Worm (Caenorhabditis elegans) whole organism, early embryonic: ENCODE data around the gene tbc-6.

ENCODE experiments used
- F13C5.2 ChIP-seq: sonication (generic microtip); optimal IDR thresholded peaks from 2 replicates; lab custom pipeline; 2017; ENCODE audit warnings: mild to moderate bottlenecking, missing genetic modification characterization, inconsistent platforms, missing compliant biosample characterization
- aly-1 ChIP-seq: sonication (generic microtip); optimal IDR thresholded peaks from 2 replicates; lab custom pipeline; 2016; ENCODE audit warnings: missing genetic modification characterization, missing compliant biosample characterization
- ama-1 ChIP-seq: fragments of 150-350 bp; optimal IDR thresholded peaks from 2 replicates; lab custom pipeline; 2014
- ceh-13 ChIP-seq: fragments of 200-800 bp; sonication (Bioruptor generic); optimal IDR thresholded peaks from 2 replicates; lab custom pipeline; 2018; ENCODE audit warnings: mild to moderate bottlenecking, missing genetic modification characterization, missing compliant biosample characterization
- ets-7 ChIP-seq: sonication (generic microtip); optimal IDR thresholded peaks from 2 replicates; lab custom pipeline; 2016; ENCODE audit warnings: missing genotype, missing genetic modification characterization, missing compliant biosample characterization
- flt-1 ChIP-seq: fragments of 200-800 bp; sonication (Bioruptor generic); IDR thresholded peaks from 2 replicates; pipeline ENCODE4 v1.3.6; 2022; ENCODE audit warnings: missing genetic modification characterization, missing compliant biosample characterization
- hmbx-1 ChIP-seq: sonication (generic microtip); optimal IDR thresholded peaks from 2 replicates; lab custom pipeline; 2016; ENCODE audit warnings: mild to moderate bottlenecking, missing genetic modification characterization, missing compliant biosample characterization
- hmg-4 ChIP-seq: fragments of 200-800 bp; sonication (Bioruptor generic); optimal IDR thresholded peaks from 2 replicates; lab custom pipeline; 2018; ENCODE audit warnings: mild to moderate bottlenecking, missing genetic modification characterization, missing compliant biosample characterization
- hnd-1 ChIP-seq: sonication (generic microtip); optimal IDR thresholded peaks from 2 replicates; lab custom pipeline; 2016; ENCODE audit warnings: missing genetic modification characterization, missing compliant biosample characterization
- pes-1 ChIP-seq: fragments of 200-800 bp; sonication (Bioruptor generic); IDR thresholded peaks from 2 replicates; pipeline ENCODE4 v1.3.6; 2022; ENCODE audit warnings: missing genetic modification reagents, missing genetic modification characterization, missing compliant biosample characterization
- sea-1 ChIP-seq: fragments of 200-800 bp; sonication (Bioruptor generic); conservative IDR thresholded peaks from 2 replicates; pipeline ENCODE4 v1.3.6; 2022; ENCODE audit warnings: missing genetic modification characterization, missing compliant biosample characterization
- tbx-11 ChIP-seq: fragments of 200-800 bp; sonication (Bioruptor generic); IDR thresholded peaks from 2 replicates; pipeline ENCODE4 v1.3.6; 2022; ENCODE audit warnings: missing genetic modification characterization, missing compliant biosample characterization
- tbx-37 ChIP-seq: fragments of 200-800 bp; sonication (Bioruptor generic); conservative IDR thresholded peaks from 2 replicates; pipeline ENCODE4 v1.3.6; 2022; ENCODE audit warnings: missing genetic modification reagents, missing genetic modification characterization, missing compliant biosample characterization
- tra-4 ChIP-seq: sonication (generic microtip); optimal IDR thresholded peaks from 2 replicates; lab custom pipeline; 2017; ENCODE audit warnings: missing genetic modification characterization, missing compliant biosample characterization

ce11 chrII:6851938-6852337, 4.0 kb downstream of the tbc-6 start, which contains the start of gene C04A2.15:
- no peak for TF ChIP-seq hmg-4 (GFP tag; lab: Kevin White, UChicago)
- no peak for TF ChIP-seq tbx-37
- no peak for TF ChIP-seq pes-1 (GFP tag; lab: Robert Waterston, UW)
- TF ChIP-seq flt-1, result no peak
- no peak for TF ChIP-seq ama-1
- TF ChIP-seq tbx-11 (GFP tag; lab: Robert Waterston, UW), result no peak
- TF ChIP-seq sea-1 (GFP tag; lab: Robert Waterston, UW), result no peak
- no peak for TF ChIP-seq ceh-13
- no peak for TF ChIP-seq F13C5.2 (tag; lab: Kevin White, UChicago)
- no peak for TF ChIP-seq hmbx-1 (tag; lab: Kevin White, UChicago)
- TF ChIP-seq hnd-1 (tag; lab: Kevin White, UChicago), result no peak
- TF ChIP-seq aly-1, result no peak
- TF ChIP-seq ets-7 (tag; lab: Kevin White, UChicago), result no peak
- no peak for TF ChIP-seq tra-4
